Worm (Caenorhabditis elegans) whole organism, L4 larva: Measurements from ENCODE around the gene B0280.9.

Experiments
- F10B5.3 ChIP-seq: sonication (generic microtip); optimal IDR thresholded peaks from 2 replicates; lab custom pipeline; 2016; ENCODE audit warnings: mild to moderate bottlenecking, missing genetic modification characterization, missing compliant biosample characterization
- F44E2.7 ChIP-seq: fragments of 200-800 bp; sonication (Bioruptor generic); IDR thresholded peaks from 2 replicates; pipeline ENCODE4 v2.1.2; 2022; ENCODE audit warnings: missing genetic modification characterization, missing compliant biosample characterization
- R02D3.7 ChIP-seq: fragments of 150-350 bp; sonication (generic microtip); optimal IDR thresholded peaks from 3 replicates; lab custom pipeline; 2014; ENCODE audit warnings: missing biosample characterization, missing genetic modification characterization
- T20F7.1 ChIP-seq: fragments of 200-800 bp; sonication (Bioruptor generic); optimal IDR thresholded peaks from 2 replicates; lab custom pipeline; 2018; ENCODE audit warnings: mild to moderate bottlenecking, missing genetic modification characterization, missing compliant biosample characterization
- T26A8.4 ChIP-seq: fragments of 200-800 bp; sonication (Bioruptor generic); IDR thresholded peaks from 2 replicates; pipeline ENCODE4 v1.3.6; 2022; ENCODE audit warnings: missing genetic modification characterization, missing compliant biosample characterization
- Y105C5A.15 ChIP-seq: fragments of 200-800 bp; sonication (Bioruptor generic); IDR thresholded peaks from 2 replicates; pipeline ENCODE4 v1.3.6; 2022; ENCODE audit warnings: missing genetic modification characterization, missing compliant biosample characterization
- Y48G9A.11 ChIP-seq: fragments of 200-800 bp; sonication (Bioruptor generic); IDR thresholded peaks from 2 replicates; pipeline ENCODE4 v1.3.6; 2022; ENCODE audit warnings: missing genetic modification reagents, missing genetic modification characterization, missing compliant biosample characterization
- ZK337.2 ChIP-seq: fragments of 200-800 bp; sonication (Bioruptor generic); IDR thresholded peaks from 2 replicates; pipeline ENCODE4 v1.3.6; 2022; ENCODE audit warnings: missing genetic modification reagents, missing genetic modification characterization, missing compliant biosample characterization
- ZK546.5 ChIP-seq, 2 experiments: sonication (generic microtip); optimal IDR thresholded peaks; 2 replicates each; lab custom pipeline; 2017; ENCODE audit warnings: missing biosample characterization in 2 of 2, missing genetic modification characterization in 2 of 2
- aly-2 ChIP-seq: sonication (generic microtip); optimal IDR thresholded peaks from 2 replicates; lab custom pipeline; 2018; ENCODE audit warnings: missing biosample characterization, missing genetic modification characterization
- arid-1 ChIP-seq: fragments of 200-800 bp; sonication (Bioruptor generic); conservative IDR thresholded peaks from 2 replicates; pipeline ENCODE4 v1.3.6; 2022; ENCODE audit warnings: missing genetic modification reagents, missing genetic modification characterization, missing compliant biosample characterization
- attf-4 ChIP-seq: sonication (generic microtip); optimal IDR thresholded peaks from 3 replicates; lab custom pipeline; 2017; ENCODE audit warnings: missing biosample characterization, missing genetic modification characterization
- ceh-28 ChIP-seq: fragments of 150-350 bp; optimal IDR thresholded peaks from 2 replicates; lab custom pipeline; 2014; ENCODE audit warnings: missing biosample characterization, missing genetic modification reagents, missing genetic modification characterization
- ceh-32 ChIP-seq: sonication (generic microtip); optimal IDR thresholded peaks from 2 replicates; lab custom pipeline; 2016; ENCODE audit warnings: mild to moderate bottlenecking, missing genetic modification characterization, missing compliant biosample characterization; ENCODE audit not compliant: poor library complexity
- ceh-44 ChIP-seq: fragments of 200-800 bp; sonication (Bioruptor generic); IDR thresholded peaks from 2 replicates; pipeline ENCODE4 v1.3.6; 2022; ENCODE audit warnings: missing genetic modification reagents, missing genetic modification characterization, missing compliant biosample characterization
- cey-2 ChIP-seq: sonication (generic microtip); optimal IDR thresholded peaks from 3 replicates; lab custom pipeline; 2017; ENCODE audit warnings: missing genetic modification characterization, mild to moderate bottlenecking, missing compliant biosample characterization, antibody characterized with exemption, borderline replicate concordance; ENCODE audit not compliant: insufficient read depth
- ctbp-1 ChIP-seq: fragments of 200-800 bp; sonication (Bioruptor generic); IDR thresholded peaks from 2 replicates; pipeline ENCODE4 v1.3.6; 2022; ENCODE audit warnings: missing genetic modification reagents, missing genetic modification characterization, missing compliant biosample characterization
- daf-12 ChIP-seq: fragments of 150-350 bp; optimal IDR thresholded peaks from 2 replicates; lab custom pipeline; 2014; ENCODE audit warnings: missing biosample characterization, missing genetic modification reagents, missing genetic modification characterization
- dmd-8 ChIP-seq: fragments of 200-800 bp; sonication (Bioruptor generic); IDR thresholded peaks from 2 replicates; pipeline ENCODE4 v1.3.6; 2022; ENCODE audit warnings: missing genetic modification characterization, missing compliant biosample characterization
- duxl-1 ChIP-seq: sonication (generic microtip); optimal IDR thresholded peaks from 2 replicates; lab custom pipeline; 2016; ENCODE audit warnings: mild to moderate bottlenecking, missing genetic modification characterization, moderate library complexity, missing compliant biosample characterization; ENCODE audit not compliant: poor library complexity
- dve-1 ChIP-seq: sonication (generic microtip); optimal IDR thresholded peaks from 2 replicates; lab custom pipeline; 2017; ENCODE audit warnings: antibody characterized with exemption, mild to moderate bottlenecking, missing genetic modification characterization, missing compliant biosample characterization; ENCODE audit not compliant: insufficient read depth
- egl-43 ChIP-seq: fragments of 200-800 bp; sonication (Bioruptor generic); IDR thresholded peaks from 2 replicates; pipeline ENCODE4 v1.3.6; 2022; ENCODE audit warnings: missing genetic modification reagents, missing genetic modification characterization, missing compliant biosample characterization
- hif-1 ChIP-seq, 2 experiments: sonication (generic microtip); optimal IDR thresholded peaks; 2 replicates each; lab custom pipeline; 2016 to 2017; ENCODE audit warnings: missing compliant biosample characterization in 2 of 2, missing genetic modification characterization in 2 of 2, missing genetic modification reagents in 2 of 2, missing genotype in 2 of 2, mild to moderate bottlenecking in 1 of 2
- hlh-11 ChIP-seq: fragments of 200-800 bp; sonication (Bioruptor generic); optimal IDR thresholded peaks from 2 replicates; lab custom pipeline; 2018; ENCODE audit warnings: mild to moderate bottlenecking, missing genetic modification characterization, missing compliant biosample characterization
- lim-7 ChIP-seq: fragments of 200-800 bp; sonication (Bioruptor generic); IDR thresholded peaks from 2 replicates; pipeline ENCODE4 v1.3.6; 2022; ENCODE audit warnings: missing genetic modification characterization, missing compliant biosample characterization
- lin-29 ChIP-seq: fragments of 200-800 bp; sonication (Bioruptor generic); IDR thresholded peaks from 2 replicates; pipeline ENCODE4 v1.3.6; 2022; ENCODE audit warnings: missing genetic modification reagents, missing genetic modification characterization, missing compliant biosample characterization
- lin-38 ChIP-seq: fragments of 200-800 bp; sonication (Bioruptor generic); IDR thresholded peaks from 2 replicates; pipeline ENCODE4 v1.3.6; 2022; ENCODE audit warnings: missing genetic modification reagents, missing genetic modification characterization, missing compliant biosample characterization
- lin-39 ChIP-seq: fragments of 150-350 bp; optimal IDR thresholded peaks from 2 replicates; lab custom pipeline; 2014; ENCODE audit warnings: missing biosample characterization, missing genetic modification reagents, missing genetic modification characterization
- lsy-2 ChIP-seq, 2 experiments: fragments of 150-350 bp in 1 of 2; sonication (generic microtip) in 1 of 2; optimal IDR thresholded peaks; 2 replicates each; lab custom pipeline; 2014 to 2017; ENCODE audit warnings: missing biosample characterization in 2 of 2, missing genetic modification characterization in 2 of 2
- mdt-29 ChIP-seq: fragments of 200-800 bp; sonication (Bioruptor generic); IDR thresholded peaks from 2 replicates; pipeline ENCODE4 v1.3.6; 2022; ENCODE audit warnings: missing genetic modification reagents, missing genetic modification characterization, missing compliant biosample characterization
- mxl-3 ChIP-seq: fragments of 200-800 bp; sonication (Bioruptor generic); optimal IDR thresholded peaks from 2 replicates; lab custom pipeline; 2018; ENCODE audit warnings: mild to moderate bottlenecking, missing genetic modification characterization, missing compliant biosample characterization
- nhr-10 ChIP-seq: fragments of 150-350 bp; optimal IDR thresholded peaks from 2 replicates; lab custom pipeline; 2014; ENCODE audit warnings: missing biosample characterization, missing genetic modification characterization
- nhr-102 ChIP-seq: sonication (generic microtip); optimal IDR thresholded peaks from 2 replicates; lab custom pipeline; 2016; ENCODE audit warnings: mild to moderate bottlenecking, missing genetic modification characterization, moderate library complexity, missing compliant biosample characterization
- nhr-11 ChIP-seq: fragments of 150-350 bp; optimal IDR thresholded peaks from 2 replicates; lab custom pipeline; 2014; ENCODE audit warnings: missing biosample characterization, missing genetic modification characterization
- nhr-237 ChIP-seq: sonication (generic microtip); optimal IDR thresholded peaks from 2 replicates; lab custom pipeline; 2017; ENCODE audit warnings: missing biosample characterization, missing genetic modification characterization
- nhr-25 ChIP-seq: sonication (generic microtip); optimal IDR thresholded peaks from 2 replicates; lab custom pipeline; 2017; ENCODE audit warnings: missing genetic modification characterization, mild to moderate bottlenecking, missing compliant biosample characterization, antibody characterized with exemption, moderate library complexity, borderline replicate concordance; ENCODE audit not compliant: insufficient read depth
- nhr-42 ChIP-seq: fragments of 200-800 bp; sonication (Bioruptor generic); IDR thresholded peaks from 2 replicates; pipeline ENCODE4 v1.3.6; 2022; ENCODE audit warnings: missing genetic modification characterization, missing compliant biosample characterization
- nhr-48 ChIP-seq: sonication (generic microtip); optimal IDR thresholded peaks from 2 replicates; lab custom pipeline; 2016; ENCODE audit warnings: mild to moderate bottlenecking, missing genetic modification characterization, missing compliant biosample characterization
- nhr-6 ChIP-seq: fragments of 150-350 bp; optimal IDR thresholded peaks from 2 replicates; lab custom pipeline; 2014; ENCODE audit warnings: missing biosample characterization, missing genetic modification characterization
- nhr-76 ChIP-seq: fragments of 150-350 bp; optimal IDR thresholded peaks from 2 replicates; lab custom pipeline; 2014; ENCODE audit warnings: missing biosample characterization, missing genetic modification characterization
- nhr-77 ChIP-seq: fragments of 150-350 bp; optimal IDR thresholded peaks from 2 replicates; lab custom pipeline; 2014; ENCODE audit warnings: missing biosample characterization, missing genetic modification characterization
- rbr-2 ChIP-seq: sonication (generic microtip); optimal IDR thresholded peaks from 2 replicates; lab custom pipeline; 2016; ENCODE audit warnings: missing genotype, missing genetic modification characterization, missing compliant biosample characterization
- skn-1 ChIP-seq: fragments of 150-350 bp; optimal IDR thresholded peaks from 2 replicates; lab custom pipeline; 2014; ENCODE audit warnings: missing biosample characterization, missing genetic modification characterization
- snpc-4 ChIP-seq: fragments of 150-350 bp; optimal IDR thresholded peaks from 2 replicates; lab custom pipeline; 2014; ENCODE audit warnings: missing biosample characterization, missing genetic modification characterization
- spr-3 ChIP-seq: fragments of 200-800 bp; sonication (Bioruptor generic); optimal IDR thresholded peaks from 2 replicates; lab custom pipeline; 2018; ENCODE audit warnings: mild to moderate bottlenecking, missing genetic modification characterization, missing compliant biosample characterization
- tag-97 ChIP-seq: fragments of 200-800 bp; sonication (Bioruptor generic); IDR thresholded peaks from 2 replicates; pipeline ENCODE4 v1.3.6; 2022; ENCODE audit warnings: missing genetic modification characterization, missing compliant biosample characterization
- tra-1 ChIP-seq: fragments of 200-800 bp; sonication (Bioruptor generic); IDR thresholded peaks from 2 replicates; pipeline ENCODE4 v1.3.6; 2022; ENCODE audit warnings: missing genetic modification reagents, missing genetic modification characterization, missing compliant biosample characterization
- unc-39 ChIP-seq: sonication (generic microtip); optimal IDR thresholded peaks from 2 replicates; lab custom pipeline; 2017; ENCODE audit warnings: missing biosample characterization, missing genetic modification characterization
- unc-62 ChIP-seq, 3 experiments: fragments of 150-350 bp in 1 of 3; sonication (generic microtip); optimal IDR thresholded peaks in 2 of 3; peaks in 1 of 3; 1 replicate in 1 of 3; 2 replicates in 2 of 3; lab custom pipeline; 2014 to 2017; ENCODE audit warnings: missing biosample characterization in 3 of 3, missing genetic modification characterization in 3 of 3, missing genetic modification reagents in 3 of 3, missing genotype in 1 of 3
- vab-7 ChIP-seq: fragments of 200-800 bp; sonication (Bioruptor generic); IDR thresholded peaks from 2 replicates; pipeline ENCODE4 v1.3.6; 2022; ENCODE audit warnings: missing genetic modification reagents, missing genetic modification characterization, missing compliant biosample characterization
- zip-2 ChIP-seq: fragments of 150-350 bp; optimal IDR thresholded peaks from 2 replicates; lab custom pipeline; 2014; ENCODE audit warnings: missing biosample characterization, missing genetic modification characterization

Gene B0280.9

DNA sequence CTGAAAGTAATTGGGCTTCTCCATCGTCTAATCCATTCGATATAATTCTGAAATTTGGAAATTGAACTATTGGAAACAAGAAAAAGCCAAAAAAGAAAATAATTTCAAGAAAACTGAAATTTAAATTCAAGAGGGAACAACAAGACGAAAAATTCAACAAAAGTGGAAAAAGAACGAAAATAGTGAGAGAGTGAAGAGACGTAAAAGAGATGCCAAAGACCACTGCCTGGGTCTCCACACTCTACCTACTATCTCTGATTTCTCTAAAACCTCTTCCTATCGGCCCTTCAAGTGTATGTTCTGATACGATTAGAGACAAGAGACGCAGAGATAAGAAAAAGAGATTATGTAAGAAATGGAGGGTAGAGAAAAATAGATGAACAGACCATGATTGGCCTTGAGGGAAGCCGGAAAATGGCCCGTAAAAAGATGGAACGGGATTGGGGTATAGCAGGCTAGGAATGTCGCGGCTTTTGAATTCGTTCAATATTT, 31.1 kb upstream of the B0280.9 start, which contains the start of gene ogt-1 (continued):
- TF ChIP-seq Y105C5A.15 (GFP tag; lab: Robert Waterston, UW) (no peak), hif-1 (tag; optimal IDR thresholded peaks at IDR 0.05; lab: Kevin White, UChicago) (peak in 1 of 2 experiments; percentile 65), vab-7 (GFP tag; lab: Robert Waterston, UW) (no peak), zip-2 (tag; lab: Kevin White, UChicago) (no peak), tag-97 (no peak), aly-2 (no peak), attf-4 (tag; lab: Kevin White, UChicago) (no peak), ceh-44 (no peak), ceh-28 (tag; lab: Kevin White, UChicago) (peak; percentile 32), ZK337.2 (GFP tag; lab: Robert Waterston, UW) (no peak), R02D3.7 (tag; lab: Kevin White, UChicago) (no peak), nhr-25 (peak; percentile 35), ceh-32 (tag; lab: Kevin White, UChicago) (no peak), nhr-42 (GFP tag; lab: Robert Waterston, UW) (no peak), snpc-4 (tag; lab: Kevin White, UChicago) (no peak), cey-2 (tag; lab: Kevin White, UChicago) (peak; percentile 43), tra-1 (GFP tag; lab: Robert Waterston, UW) (peak; percentile 62; the same call in 1 of the 2 replicates), nhr-77 (peak; percentile 17), nhr-11 (peak; percentile 47), Y48G9A.11 (GFP tag; lab: Robert Waterston, UW) (no peak), hlh-11 (tag; lab: Kevin White, UChicago) (peak; percentile 89), lsy-2 (tag; optimal IDR thresholded peaks at IDR 0.05; lab: Kevin White, UChicago) (peak; percentile 75 to 92), lin-38 (GFP tag; lab: Robert Waterston, UW) (peak; percentile 64), T26A8.4 (GFP tag; lab: Robert Waterston, UW) (peak; percentile 80), F10B5.3 (tag; lab: Kevin White, UChicago) (peak; percentile 32), dve-1 (peak; percentile 89), ctbp-1 (peak; percentile 84), duxl-1 (tag; lab: Kevin White, UChicago) (peak; percentile 80), F44E2.7 (no peak), dmd-8 (GFP tag; lab: Robert Waterston, UW) (no peak), arid-1 (GFP tag; lab: Robert Waterston, UW) (peak; percentile 57), nhr-237 (tag; lab: Kevin White, UChicago) (no peak), unc-39 (tag; lab: Kevin White, UChicago) (no peak), unc-62 (GFP tag; optimal IDR thresholded peaks at IDR 0.05 in 1 of 2; lab: Kevin White, UChicago) (peak in 1 of 2 experiments; percentile 99), unc-62 (tag; optimal IDR thresholded peaks at IDR 0.05; lab: Kevin White, UChicago) (no peak), T20F7.1 (GFP tag; lab: Kevin White, UChicago) (peak; percentile 74), mxl-3 (GFP tag; lab: Kevin White, UChicago) (no peak), rbr-2 (peak; percentile 85), lim-7 (GFP tag; lab: Robert Waterston, UW) (no peak), daf-12 (no peak), egl-43 (GFP tag; lab: Robert Waterston, UW) (no peak), spr-3 (peak; percentile 24), mdt-29 (GFP tag; lab: Robert Waterston, UW) (no peak), ZK546.5 (tag; optimal IDR thresholded peaks at IDR 0.05; lab: Kevin White, UChicago) (no peak), nhr-76 (tag; lab: Kevin White, UChicago) (peak; percentile 25), nhr-10 (tag; lab: Kevin White, UChicago) (peak; percentile 51), lin-29 (GFP tag; lab: Robert Waterston, UW) (no peak), nhr-48 (tag; lab: Kevin White, UChicago) (peak; percentile 75), nhr-6 (tag; lab: Kevin White, UChicago) (peak; percentile 92), nhr-102 (peak; percentile 34), skn-1 (tag; lab: Kevin White, UChicago) (no peak), lin-39 (no peak)
